Fruit fly (Drosophila melanogaster) whole organism, pupa: ENCODE data around the gene Nin.

Source experiments
- CG14655 ChIP-seq: fragments of 200-800 bp; sonication (Bioruptor generic); optimal IDR thresholded peaks from 3 replicates; lab custom pipeline; 2017; ENCODE audit warnings: mild to moderate bottlenecking, missing biosample characterization, missing genetic modification reagents, missing genetic modification characterization
- CG4496 ChIP-seq: fragments of 200-800 bp; sonication (Bioruptor generic); IDR thresholded peaks from 3 replicates; pipeline ENCODE4 v1.3.6; 2022; ENCODE audit warnings: missing biosample characterization, missing genetic modification characterization
- CG8159 ChIP-seq: fragments of 200-800 bp; sonication (Bioruptor generic); optimal IDR thresholded peaks from 3 replicates; lab custom pipeline; 2018; ENCODE audit warnings: missing biosample characterization, mild to moderate bottlenecking, missing genetic modification characterization, moderate library complexity
- CG9948 ChIP-seq: fragments of 200-800 bp; sonication (Bioruptor generic); optimal IDR thresholded peaks from 2 replicates; lab custom pipeline; 2018; ENCODE audit warnings: missing biosample characterization, mild to moderate bottlenecking, missing genetic modification characterization, moderate library complexity
- D1 ChIP-seq: fragments of 200-800 bp; sonication (Bioruptor generic); optimal IDR thresholded peaks from 2 replicates; lab custom pipeline; 2018; ENCODE audit warnings: missing biosample characterization, mild to moderate bottlenecking, missing genetic modification characterization, moderate library complexity
- EcR ChIP-seq: fragments of 200-800 bp; sonication (Bioruptor generic); optimal IDR thresholded peaks from 3 replicates; lab custom pipeline; 2019; ENCODE audit warnings: missing biosample characterization, missing genetic modification characterization, mild to moderate bottlenecking, moderate library complexity, missing genetic modification reagents
- Ets98B ChIP-seq: fragments of 200-800 bp; sonication (Bioruptor generic); IDR thresholded peaks from 2 replicates; pipeline ENCODE4 v1.3.6; 2022; ENCODE audit warnings: missing biosample characterization, missing genetic modification characterization
- Snoo ChIP-seq: fragments of 200-800 bp; sonication (Bioruptor generic); optimal IDR thresholded peaks from 3 replicates; lab custom pipeline; 2017; ENCODE audit warnings: missing biosample characterization, mild to moderate bottlenecking, missing genetic modification characterization, inconsistent platforms
- fd96Ca ChIP-seq: fragments of 200-800 bp; sonication (Bioruptor generic); IDR thresholded peaks from 3 replicates; pipeline ENCODE4 v1.3.6; 2022; ENCODE audit warnings: missing biosample characterization, missing genetic modification characterization

DNA sequence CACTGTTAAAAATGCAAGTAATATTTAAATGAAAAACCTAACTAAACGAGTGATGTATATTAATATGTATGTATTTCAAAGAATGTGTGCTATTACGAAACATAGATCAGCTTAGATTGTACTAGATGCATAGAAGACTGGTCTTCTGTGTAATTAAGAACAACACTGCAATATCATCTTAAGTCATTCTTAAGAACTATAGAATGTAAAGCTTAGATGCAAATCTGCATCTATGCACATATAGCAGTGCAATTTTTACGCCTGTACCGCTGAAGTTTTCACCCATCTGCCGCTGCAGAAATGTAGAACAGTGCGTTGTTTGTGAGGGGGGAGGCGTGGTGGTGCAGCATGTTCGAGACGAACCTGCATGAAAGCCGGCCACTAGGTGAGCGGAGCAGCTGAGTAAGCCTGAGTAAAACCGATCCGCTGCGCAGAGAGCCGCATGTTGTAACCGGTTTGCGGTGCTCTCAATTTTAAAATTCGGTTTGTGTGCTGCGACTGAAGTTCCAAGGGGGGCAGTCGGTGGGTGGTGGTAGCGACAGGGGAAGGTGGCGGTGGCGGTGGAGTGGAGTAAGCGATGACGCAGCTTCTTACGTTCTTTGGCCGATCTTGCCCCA, 18.4 kb upstream of the Nin start:
- TF ChIP-seq fd96Ca (GFP tag; lab: Robert Waterston, UW) (no peak), CG9948 (tag; lab: Kevin White, UChicago) (peak; percentile 89), Ets98B (GFP tag; lab: Robert Waterston, UW) (no peak), CG4496 (GFP tag; lab: Robert Waterston, UW) (no peak; the same call in 2 of the 3 replicates), CG8159 (peak; percentile 96), CG14655 (peak; percentile 81), Snoo (tag; lab: Kevin White, UChicago) (no peak), D1 (tag; lab: Kevin White, UChicago) (peak; percentile 84), EcR (peak; percentile 83)
